Fruit fly (Drosophila melanogaster): ENCODE measurements around the gene CG11714.

Gene CG11714

dm6 chr3L:11552996-11553671 lies 30.6 kb upstream of the CG11714 start (continued):
- TF ChIP-seq CG9932 (GFP tag; IDR thresholded peaks at IDR 0.05): peak; percentile 19; the same call in 1 of the 2 replicates
- TF ChIP-seq Bgb (GFP tag; IDR thresholded peaks at IDR 0.05; ENCODE audit: partially characterized antibody): peak; percentile 43; the same call in 1 of the 2 replicates
- no peak for TF ChIP-seq CG10565 (GFP tag; optimal IDR thresholded peaks at IDR 0.05)
- TF ChIP-seq odd (GFP tag; optimal IDR thresholded peaks at IDR 0.05): peak; percentile 42
- no peak for TF ChIP-seq crc (GFP tag; optimal IDR thresholded peaks at IDR 0.05)
- no peak for TF ChIP-seq Six4 (GFP tag; optimal IDR thresholded peaks at IDR 0.05)
- peak; percentile 29 for TF ChIP-seq CG6854 (GFP tag; optimal IDR thresholded peaks at IDR 0.05)
- no peak for TF ChIP-seq Antp (GFP tag; optimal IDR thresholded peaks at IDR 0.05)
- no peak for TF ChIP-seq da (GFP tag; optimal IDR thresholded peaks at IDR 0.05)
- TF ChIP-seq CG13775 (GFP tag; optimal IDR thresholded peaks at IDR 0.05): no peak
- peak; percentile 47 for TF ChIP-seq Nf-YB (GFP tag; optimal IDR thresholded peaks at IDR 0.05)
- no peak for TF ChIP-seq Camta (GFP tag; optimal IDR thresholded peaks at IDR 0.05)
- TF ChIP-seq CG12744 (GFP tag; optimal IDR thresholded peaks at IDR 0.05): no peak
- peak; percentile 72 for TF ChIP-seq Doc3 (GFP tag; IDR thresholded peaks at IDR 0.05; ENCODE audit: partially characterized antibody)
- TF ChIP-seq CG11696 (GFP tag; IDR thresholded peaks at IDR 0.05): 0 out of 2 replicates have a peak, but pooled peaks have one; percentile 17
- TF ChIP-seq CG10267 (tag; optimal IDR thresholded peaks at IDR 0.05): peak; percentile 21
- TF ChIP-seq CG32767 (GFP tag; IDR thresholded peaks at IDR 0.05): peak; percentile 32; the same call in 1 of the 2 replicates
- peak; percentile 10 for TF ChIP-seq CG12391 (tag; optimal IDR thresholded peaks at IDR 0.05)
- peak; percentile 85; the same call in 1 of the 2 replicates for TF ChIP-seq vvl (GFP tag; IDR thresholded peaks at IDR 0.05)
- TF ChIP-seq Fer1 (GFP tag; optimal IDR thresholded peaks at IDR 0.05): peak; percentile 64
- peak; percentile 14 for TF ChIP-seq trem (tag; optimal IDR thresholded peaks at IDR 0.05)
- TF ChIP-seq gsb-n (tag; optimal IDR thresholded peaks at IDR 0.05): peak; percentile 14
- TF ChIP-seq CG13894 (tag; optimal IDR thresholded peaks at IDR 0.05): peak; percentile 69
- TF ChIP-seq CG15514 (GFP tag; optimal IDR thresholded peaks at IDR 0.05): peak; percentile 15
- no peak for TF ChIP-seq jing (GFP tag; optimal IDR thresholded peaks at IDR 0.05)
- peak; percentile 61; the same call in 1 of the 2 replicates for TF ChIP-seq CG8765 (GFP tag; IDR thresholded peaks at IDR 0.05)
- TF ChIP-seq ken (GFP tag; IDR thresholded peaks at IDR 0.05): 0 out of 3 replicates have a peak, but pooled peaks have one; percentile 40
- peak; percentile 18 for TF ChIP-seq Tbp (GFP tag; optimal IDR thresholded peaks at IDR 0.05)
- no peak for TF ChIP-seq CG15011 (GFP tag; optimal IDR thresholded peaks at IDR 0.05)
- no peak for TF ChIP-seq GATAe (GFP tag; conservative IDR thresholded peaks at IDR 0.05)
- peak; percentile 57 for TF ChIP-seq sd (tag; optimal IDR thresholded peaks at IDR 0.05)
- no peak for TF ChIP-seq lov (optimal IDR thresholded peaks at IDR 0.05)
- peak; percentile 68; the same call in 1 of the 3 replicates for TF ChIP-seq lov (GFP tag; IDR thresholded peaks at IDR 0.05)
- peak; percentile 86 for TF ChIP-seq HmgZ (tag; optimal IDR thresholded peaks at IDR 0.05)
- TF ChIP-seq vfl (GFP tag; optimal IDR thresholded peaks at IDR 0.05): peak; percentile 29
- no peak for TF ChIP-seq twi (tag; optimal IDR thresholded peaks at IDR 0.05)
- peak; percentile 52; the same call in 1 of the 2 replicates for TF ChIP-seq bbx (GFP tag; IDR thresholded peaks at IDR 0.05; ENCODE audit: partially characterized antibody)
- no peak for TF ChIP-seq CG18476 (GFP tag; optimal IDR thresholded peaks at IDR 0.05)
- peak; percentile 63 for TF ChIP-seq Hmr (GFP tag; optimal IDR thresholded peaks at IDR 0.05)
- peak; percentile 100 for TF ChIP-seq cg (GFP tag; optimal IDR thresholded peaks at IDR 0.05)
- TF ChIP-seq ac (GFP tag; optimal IDR thresholded peaks at IDR 0.05): no peak
- peak; percentile 1 for TF ChIP-seq wek (GFP tag; optimal IDR thresholded peaks at IDR 0.05)
- TF ChIP-seq CG13287 (GFP tag; IDR thresholded peaks at IDR 0.05; ENCODE audit: partially characterized antibody): peak; percentile 80
- peak; percentile 0 for TF ChIP-seq bigmax (GFP tag; optimal IDR thresholded peaks at IDR 0.05)
- TF ChIP-seq CG8924 (tag; optimal IDR thresholded peaks at IDR 0.05): peak; percentile 29
- no peak for TF ChIP-seq bowl (GFP tag; IDR thresholded peaks at IDR 0.05)
- TF ChIP-seq HLH3B (GFP tag; IDR thresholded peaks at IDR 0.05): 0 out of 2 replicates have a peak, but pooled peaks have one; percentile 11
- peak; percentile 59 for TF ChIP-seq mirr (GFP tag; optimal IDR thresholded peaks at IDR 0.05)
- TF ChIP-seq CG8478 (optimal IDR thresholded peaks at IDR 0.05): peak; percentile 93
